Fruit fly (Drosophila melanogaster) whole organism, embryonic: ENCODE results near the gene mRRF1.

Source experiments
- Antp ChIP-seq: fragments of 200-800 bp; sonication (Bioruptor generic); optimal IDR thresholded peaks from 3 replicates; lab custom pipeline; 2016; ENCODE audit warnings: missing biosample characterization, missing genetic modification characterization
- CG1024 ChIP-seq: fragments of 200-800 bp; sonication (Bioruptor generic); IDR thresholded peaks from 2 replicates; pipeline ENCODE4 v1.3.6; 2022; ENCODE audit warnings: missing biosample characterization, missing genetic modification characterization
- CG10267 ChIP-seq: fragments of 200-800 bp; sonication (Bioruptor generic); optimal IDR thresholded peaks from 2 replicates; lab custom pipeline; 2018; ENCODE audit warnings: missing biosample characterization, mild to moderate bottlenecking, missing genetic modification characterization, moderate library complexity
- CG11696 ChIP-seq: fragments of 200-800 bp; sonication (Bioruptor generic); IDR thresholded peaks from 2 replicates; pipeline ENCODE4 v1.3.6; 2022; ENCODE audit warnings: missing biosample characterization, missing genetic modification characterization
- CG12744 ChIP-seq: fragments of 200-800 bp; sonication (Bioruptor generic); optimal IDR thresholded peaks from 2 replicates; lab custom pipeline; 2016; ENCODE audit warnings: missing biosample characterization, missing genetic modification characterization
- CG13894 ChIP-seq: fragments of 200-800 bp; sonication (Bioruptor generic); optimal IDR thresholded peaks from 3 replicates; lab custom pipeline; 2018; ENCODE audit warnings: missing biosample characterization, mild to moderate bottlenecking, missing genetic modification characterization, moderate library complexity
- CG14014 ChIP-seq: fragments of 200-800 bp; sonication (Bioruptor generic); IDR thresholded peaks from 2 replicates; pipeline ENCODE4 v1.3.6; 2022; ENCODE audit warnings: missing biosample characterization, missing genetic modification characterization
- CG14710 ChIP-seq: fragments of 200-800 bp; sonication (Bioruptor generic); optimal IDR thresholded peaks from 3 replicates; lab custom pipeline; 2019; ENCODE audit warnings: missing biosample characterization, mild to moderate bottlenecking, missing genetic modification characterization, moderate library complexity
- CG2875 ChIP-seq: fragments of 200-800 bp; sonication (Bioruptor generic); optimal IDR thresholded peaks from 2 replicates; lab custom pipeline; 2017; ENCODE audit warnings: missing biosample characterization, mild to moderate bottlenecking, missing genetic modification characterization, missing genetic modification reagents
- CG30020 ChIP-seq: fragments of 200-800 bp; optimal IDR thresholded peaks from 2 replicates; lab custom pipeline; 2019; ENCODE audit warnings: missing biosample characterization, mild to moderate bottlenecking, missing genetic modification characterization, moderate library complexity
- CG32532 ChIP-seq: fragments of 200-800 bp; sonication (Bioruptor generic); IDR thresholded peaks from 2 replicates; pipeline ENCODE4 v1.3.6; 2022; ENCODE audit warnings: missing biosample characterization, missing genetic modification characterization
- CG34376 ChIP-seq: fragments of 200-800 bp; sonication (Bioruptor generic); optimal IDR thresholded peaks from 2 replicates; lab custom pipeline; 2018; ENCODE audit warnings: missing biosample characterization, mild to moderate bottlenecking, missing genetic modification characterization
- CG34422 ChIP-seq: fragments of 200-800 bp; sonication (Bioruptor generic); IDR thresholded peaks from 3 replicates; pipeline ENCODE4 v1.3.6; 2022; ENCODE audit warnings: missing biosample characterization, missing genetic modification characterization
- CG4360 ChIP-seq: fragments of 200-800 bp; sonication (Bioruptor generic); IDR thresholded peaks from 2 replicates; pipeline ENCODE4 v1.3.6; 2022; ENCODE audit warnings: missing biosample characterization, missing genetic modification characterization
- CG5953 ChIP-seq: fragments of 200-800 bp; sonication (Bioruptor generic); IDR thresholded peaks from 2 replicates; pipeline ENCODE4 v1.3.6; 2022; ENCODE audit warnings: missing biosample characterization, missing genetic modification characterization
- CG6689 ChIP-seq: fragments of 200-800 bp; sonication (Bioruptor generic); IDR thresholded peaks from 2 replicates; pipeline ENCODE4 v1.3.6; 2022; ENCODE audit warnings: missing biosample characterization, missing genetic modification characterization
- CG7357 ChIP-seq: fragments of 200-800 bp; sonication (Bioruptor generic); IDR thresholded peaks from 3 replicates; pipeline ENCODE4 v1.3.6; 2022; ENCODE audit warnings: missing biosample characterization, missing genetic modification characterization
- CG8359 ChIP-seq: fragments of 200-800 bp; sonication (Bioruptor generic); optimal IDR thresholded peaks from 2 replicates; lab custom pipeline; 2017; ENCODE audit warnings: missing biosample characterization, mild to moderate bottlenecking, missing genetic modification characterization, borderline replicate concordance
- Doc3 ChIP-seq: fragments of 200-800 bp; sonication (Bioruptor generic); IDR thresholded peaks from 3 replicates; pipeline ENCODE4 v1.3.6; 2022; ENCODE audit warnings: missing biosample characterization, missing genetic modification characterization; ENCODE audit not compliant: partially characterized antibody
- E2f1 ChIP-seq: fragments of 200-800 bp; sonication (Bioruptor generic); IDR thresholded peaks from 2 replicates; pipeline ENCODE4 v1.3.6; 2022; ENCODE audit warnings: missing biosample characterization, missing genetic modification characterization
- Ets97D ChIP-seq: fragments of 200-800 bp; sonication (Bioruptor generic); optimal IDR thresholded peaks from 3 replicates; lab custom pipeline; 2016; ENCODE audit warnings: missing biosample characterization, missing genetic modification characterization
- Fer2 ChIP-seq: fragments of 200-800 bp; sonication (Bioruptor generic); optimal IDR thresholded peaks from 2 replicates; lab custom pipeline; 2018; ENCODE audit warnings: missing biosample characterization, mild to moderate bottlenecking, missing genetic modification characterization, moderate library complexity
- Gug ChIP-seq: fragments of 200-800 bp; sonication (Bioruptor generic); IDR thresholded peaks from 4 replicates; pipeline ENCODE4 v1.3.6; 2022; ENCODE audit warnings: missing biosample characterization, missing genetic modification characterization
- Hr3 ChIP-seq: fragments of 200-800 bp; sonication (Bioruptor generic); optimal IDR thresholded peaks from 3 replicates; lab custom pipeline; 2016; ENCODE audit warnings: missing biosample characterization, missing genetic modification characterization
- MTF-1 ChIP-seq: fragments of 200-800 bp; sonication (Bioruptor generic); optimal IDR thresholded peaks from 2 replicates; lab custom pipeline; 2018; ENCODE audit warnings: missing biosample characterization, mild to moderate bottlenecking, missing genetic modification characterization, borderline replicate concordance
- Rx ChIP-seq: fragments of 200-800 bp; sonication (Bioruptor generic); IDR thresholded peaks from 2 replicates; pipeline ENCODE4 v1.3.6; 2022; ENCODE audit warnings: missing biosample characterization, missing genetic modification characterization
- Six4 ChIP-seq: fragments of 200-800 bp; sonication (Bioruptor generic); optimal IDR thresholded peaks from 2 replicates; lab custom pipeline; 2016; ENCODE audit warnings: missing biosample characterization, missing genetic modification characterization
- Usf ChIP-seq: fragments of 200-800 bp; sonication (Bioruptor generic); optimal IDR thresholded peaks from 2 replicates; lab custom pipeline; 2017; ENCODE audit warnings: missing genotype, missing biosample characterization, missing genetic modification characterization
- abd-A ChIP-seq: fragments of 200-800 bp; sonication (Bioruptor generic); optimal IDR thresholded peaks from 3 replicates; lab custom pipeline; 2019; ENCODE audit warnings: missing biosample characterization, mild to moderate bottlenecking, missing genetic modification characterization, moderate library complexity
- bsh ChIP-seq, 2 experiments: fragments of 200-800 bp; sonication (Bioruptor generic); optimal IDR thresholded peaks; 2 replicates each; lab custom pipeline; 2017 to 2018; ENCODE audit warnings: mild to moderate bottlenecking in 2 of 2, missing biosample characterization in 2 of 2, missing genetic modification characterization in 2 of 2, moderate library complexity in 1 of 2
- chif ChIP-seq, 2 experiments: fragments of 200-800 bp; sonication (Bioruptor generic); optimal IDR thresholded peaks; 3 replicates each; lab custom pipeline; 2016; ENCODE audit warnings: missing biosample characterization in 2 of 2, missing genetic modification characterization in 2 of 2
- dan ChIP-seq: fragments of 200-800 bp; sonication (Bioruptor generic); IDR thresholded peaks from 2 replicates; pipeline ENCODE4 v1.3.6; 2022; ENCODE audit warnings: missing biosample characterization, missing genetic modification characterization
- disco-r ChIP-seq: fragments of 200-800 bp; sonication (Bioruptor generic); optimal IDR thresholded peaks from 2 replicates; lab custom pipeline; 2016; ENCODE audit warnings: missing biosample characterization, missing genetic modification characterization
- ems ChIP-seq: fragments of 200-800 bp; sonication (Bioruptor generic); optimal IDR thresholded peaks from 3 replicates; lab custom pipeline; 2016; ENCODE audit warnings: missing biosample characterization, missing genetic modification characterization
- fd102C ChIP-seq: fragments of 200-800 bp; sonication (Bioruptor generic); optimal IDR thresholded peaks from 2 replicates; lab custom pipeline; 2018; ENCODE audit warnings: missing biosample characterization, mild to moderate bottlenecking, missing genetic modification characterization, moderate library complexity
- gcm ChIP-seq: fragments of 200-800 bp; sonication (Bioruptor generic); optimal IDR thresholded peaks from 2 replicates; lab custom pipeline; 2019; ENCODE audit warnings: missing biosample characterization, mild to moderate bottlenecking, missing genetic modification characterization, moderate library complexity
- gsb-n ChIP-seq: fragments of 200-800 bp; sonication (Bioruptor generic); optimal IDR thresholded peaks from 3 replicates; lab custom pipeline; 2018; ENCODE audit warnings: missing biosample characterization, mild to moderate bottlenecking, missing genetic modification characterization
- gt ChIP-seq: fragments of 200-800 bp; sonication (Bioruptor generic); IDR thresholded peaks from 2 replicates; pipeline ENCODE4 v1.3.6; 2022; ENCODE audit warnings: missing biosample characterization, missing genetic modification characterization
- knrl ChIP-seq: fragments of 200-800 bp; sonication (Bioruptor generic); IDR thresholded peaks from 3 replicates; pipeline ENCODE4 v1.3.6; 2022; ENCODE audit warnings: missing biosample characterization, missing genetic modification characterization; ENCODE audit not compliant: partially characterized antibody
- lilli ChIP-seq: fragments of 200-800 bp; sonication (Bioruptor generic); optimal IDR thresholded peaks from 3 replicates; lab custom pipeline; 2016; ENCODE audit warnings: missing biosample characterization, missing genetic modification characterization
- lmd ChIP-seq: fragments of 200-800 bp; sonication (Bioruptor generic); IDR thresholded peaks from 2 replicates; pipeline ENCODE4 v1.3.6; 2022; ENCODE audit warnings: missing biosample characterization, missing genetic modification characterization
- nerfin-1 ChIP-seq: fragments of 200-800 bp; sonication (Bioruptor generic); optimal IDR thresholded peaks from 3 replicates; lab custom pipeline; 2019; ENCODE audit warnings: missing biosample characterization, mild to moderate bottlenecking, missing genetic modification characterization, moderate library complexity
- pnt ChIP-seq: fragments of 200-800 bp; sonication (Bioruptor generic); optimal IDR thresholded peaks from 3 replicates; lab custom pipeline; 2016; ENCODE audit warnings: missing biosample characterization, missing genetic modification characterization
- pzg ChIP-seq: fragments of 200-800 bp; sonication (Bioruptor generic); optimal IDR thresholded peaks from 3 replicates; lab custom pipeline; 2018; ENCODE audit warnings: missing biosample characterization, mild to moderate bottlenecking, missing genetic modification characterization, moderate library complexity
- ranshi ChIP-seq: fragments of 200-800 bp; sonication (Bioruptor generic); IDR thresholded peaks from 2 replicates; pipeline ENCODE4 v1.3.6; 2022; ENCODE audit warnings: missing biosample characterization, missing genetic modification characterization
- slp2 ChIP-seq: fragments of 200-800 bp; sonication (Bioruptor generic); optimal IDR thresholded peaks from 2 replicates; lab custom pipeline; 2016; ENCODE audit warnings: missing biosample characterization, missing genetic modification characterization
- tll ChIP-seq, 2 experiments: fragments of 200-800 bp in 1 of 2; fragments of >200 bp in 1 of 2; sonication (Bioruptor generic) in 1 of 2; optimal IDR thresholded peaks; 2 replicates each; lab custom pipeline; 2017 to 2019; ENCODE audit warnings: missing biosample characterization in 2 of 2, missing genetic modification characterization in 2 of 2, mild to moderate bottlenecking in 1 of 2, moderate library complexity in 1 of 2
- yki ChIP-seq: fragments of >200 bp; optimal IDR thresholded peaks from 3 replicates; lab custom pipeline; 2018
- zen ChIP-seq: fragments of 200-800 bp; sonication (Bioruptor generic); optimal IDR thresholded peaks from 3 replicates; lab custom pipeline; 2018; ENCODE audit warnings: missing biosample characterization, mild to moderate bottlenecking, missing genetic modification characterization, moderate library complexity

The mRRF1 gene

dm6 chr3L:9399013-9399750, 35.0 kb downstream of the mRRF1 start, which contains the start of gene CG4080 (continued):
- no peak; the same call in 2 of the 3 replicates for TF ChIP-seq CG34422 (GFP tag; lab: Robert Waterston, UW)
- TF ChIP-seq CG7357 (GFP tag; lab: Robert Waterston, UW): no peak
- TF ChIP-seq CG4360: no peak
- peak; percentile 8 for TF ChIP-seq disco-r (GFP tag; lab: Kevin White, UChicago)
- TF ChIP-seq CG13894 (tag; lab: Kevin White, UChicago): peak; percentile 1
- TF ChIP-seq Hr3 (GFP tag; lab: Kevin White, UChicago): peak; percentile 19
- peak; percentile 11 for TF ChIP-seq gcm (GFP tag; lab: Kevin White, UChicago)
- 0 out of 2 replicates have a peak, but pooled peaks have one; percentile 18 for TF ChIP-seq CG6689 (GFP tag; lab: Robert Waterston, UW)
- no peak for TF ChIP-seq Antp (GFP tag; lab: Kevin White, UChicago)
- peak; percentile 3 for TF ChIP-seq abd-A
- TF ChIP-seq tll (GFP tag; optimal IDR thresholded peaks at IDR 0.05; lab: Kevin White, UChicago): no peak
- TF ChIP-seq CG14014: peak; percentile 47; the same call in 1 of the 2 replicates
- TF ChIP-seq lilli: peak; percentile 52
- no peak for TF ChIP-seq yki
- no peak for TF ChIP-seq Six4 (GFP tag; lab: Kevin White, UChicago)
- TF ChIP-seq pnt (GFP tag; lab: Kevin White, UChicago): peak; percentile 9
- TF ChIP-seq CG8359 (GFP tag; lab: Kevin White, UChicago): no peak
- TF ChIP-seq chif (GFP tag; optimal IDR thresholded peaks at IDR 0.05; lab: Kevin White, UChicago): peak in 1 of 2 experiments; percentile 34
- no peak for TF ChIP-seq lmd
- TF ChIP-seq fd102C: no peak
- TF ChIP-seq nerfin-1: peak; percentile 40
- peak; percentile 3 for TF ChIP-seq CG12744 (GFP tag; lab: Kevin White, UChicago)
- peak; percentile 7 for TF ChIP-seq MTF-1 (GFP tag; lab: Kevin White, UChicago)
- no peak for TF ChIP-seq gt (GFP tag; lab: Robert Waterston, UW)
- no peak for TF ChIP-seq dan (GFP tag; lab: Robert Waterston, UW)
- peak; percentile 40 for TF ChIP-seq gsb-n (tag; lab: Kevin White, UChicago)
- TF ChIP-seq CG30020 (tag; lab: Kevin White, UChicago): peak; percentile 60
- peak; percentile 84 for TF ChIP-seq Doc3 (GFP tag; lab: Robert Waterston, UW)
- peak; percentile 26 for TF ChIP-seq zen (tag; lab: Kevin White, UChicago)
- TF ChIP-seq slp2 (GFP tag; lab: Kevin White, UChicago): no peak
- TF ChIP-seq ems (GFP tag; lab: Kevin White, UChicago): peak; percentile 35
- TF ChIP-seq CG34376 (GFP tag; lab: Kevin White, UChicago): peak; percentile 55
- TF ChIP-seq CG14710 (tag; lab: Kevin White, UChicago): peak; percentile 80
- TF ChIP-seq knrl (GFP tag; lab: Robert Waterston, UW): peak; percentile 84
- no peak for TF ChIP-seq Gug (GFP tag; lab: Robert Waterston, UW)
- TF ChIP-seq Usf (GFP tag; lab: Kevin White, UChicago): no peak
- peak in 1 of 2 experiments; percentile 22 for TF ChIP-seq bsh (GFP tag; optimal IDR thresholded peaks at IDR 0.05; lab: Kevin White, UChicago)
- TF ChIP-seq ranshi (GFP tag; lab: Robert Waterston, UW): peak; percentile 82; the same call in 1 of the 2 replicates
- TF ChIP-seq Rx: no peak
- TF ChIP-seq CG10267: peak; percentile 70
- no peak for TF ChIP-seq CG2875 (GFP tag; lab: Kevin White, UChicago)
- TF ChIP-seq Ets97D (GFP tag; lab: Kevin White, UChicago): peak; percentile 61
- TF ChIP-seq CG5953 (GFP tag; lab: Robert Waterston, UW): 0 out of 2 replicates have a peak, but pooled peaks have one; percentile 41
- TF ChIP-seq CG32532 (GFP tag; lab: Robert Waterston, UW): 0 out of 2 replicates have a peak, but pooled peaks have one; percentile 7
- no peak for TF ChIP-seq Fer2 (tag; lab: Kevin White, UChicago)
- TF ChIP-seq CG11696 (GFP tag; lab: Robert Waterston, UW): no peak
- TF ChIP-seq CG1024: no peak
- TF ChIP-seq E2f1: peak; percentile 25; the same call in 1 of the 2 replicates
- peak; percentile 81 for TF ChIP-seq pzg
